Worm (Caenorhabditis elegans) whole organism, young adult: ENCODE results near the gene F58B3.6.

Experiments used
- B0035.1 ChIP-seq: sonication (generic microtip); optimal IDR thresholded peaks from 2 replicates; lab custom pipeline; 2016; ENCODE audit warnings: missing genetic modification characterization, mild to moderate bottlenecking, missing compliant biosample characterization, missing genotype, missing genetic modification reagents
- D2030.7 ChIP-seq: fragments of 200-800 bp; sonication (Bioruptor generic); IDR thresholded peaks from 2 replicates; pipeline ENCODE4 v1.3.6; 2022; ENCODE audit warnings: missing genetic modification reagents, missing genetic modification characterization, missing compliant biosample characterization
- F33H1.4 ChIP-seq: fragments of 200-800 bp; sonication (Bioruptor generic); IDR thresholded peaks from 2 replicates; pipeline ENCODE4 v1.3.6; 2022; ENCODE audit warnings: missing genetic modification reagents, missing genetic modification characterization, missing compliant biosample characterization
- F57C9.4 ChIP-seq: sonication (generic microtip); optimal IDR thresholded peaks from 2 replicates; lab custom pipeline; 2017; ENCODE audit warnings: mild to moderate bottlenecking, missing genetic modification characterization, missing compliant biosample characterization
- K12H6.12 ChIP-seq: fragments of 200-800 bp; sonication (Bioruptor generic); optimal IDR thresholded peaks from 2 replicates; lab custom pipeline; 2018; ENCODE audit warnings: mild to moderate bottlenecking, missing genetic modification characterization, missing compliant biosample characterization
- T26A5.8 ChIP-seq: sonication (generic microtip); optimal IDR thresholded peaks from 2 replicates; lab custom pipeline; 2016; ENCODE audit warnings: missing genetic modification characterization, missing compliant biosample characterization
- Y53F4B.3 ChIP-seq: fragments of 200-800 bp; sonication (Bioruptor generic); IDR thresholded peaks from 2 replicates; pipeline ENCODE4 v1.3.6; 2022; ENCODE audit warnings: missing genetic modification reagents, missing genetic modification characterization, missing compliant biosample characterization
- Y53G8AR.9 ChIP-seq: fragments of 200-800 bp; sonication (Bioruptor generic); conservative IDR thresholded peaks from 2 replicates; pipeline ENCODE4 v1.3.6; 2022; ENCODE audit warnings: missing genetic modification reagents, missing genetic modification characterization, missing compliant biosample characterization
- Y67H2A.10 ChIP-seq: fragments of 200-800 bp; sonication (Bioruptor generic); conservative IDR thresholded peaks from 2 replicates; pipeline ENCODE4 v1.3.6; 2022; ENCODE audit warnings: missing genetic modification reagents, missing genetic modification characterization, missing compliant biosample characterization
- Y79H2A.3 ChIP-seq: fragments of 200-800 bp; sonication (Bioruptor generic); conservative IDR thresholded peaks from 2 replicates; pipeline ENCODE4 v1.3.6; 2022; ENCODE audit warnings: missing genetic modification reagents, missing genetic modification characterization, missing compliant biosample characterization
- Y95B8A.8 ChIP-seq: fragments of 200-800 bp; sonication (Bioruptor generic); IDR thresholded peaks from 2 replicates; pipeline ENCODE4 v1.3.6; 2022; ENCODE audit warnings: missing genetic modification reagents, missing genetic modification characterization, missing compliant biosample characterization
- ZK185.1 ChIP-seq: sonication (generic microtip); optimal IDR thresholded peaks from 2 replicates; lab custom pipeline; 2016; ENCODE audit warnings: mild to moderate bottlenecking, missing genetic modification characterization, missing compliant biosample characterization; ENCODE audit not compliant: poor library complexity, severe bottlenecking
- akir-1 ChIP-seq: fragments of 200-800 bp; sonication (Bioruptor generic); optimal IDR thresholded peaks from 2 replicates; lab custom pipeline; 2018; ENCODE audit warnings: mild to moderate bottlenecking, missing genetic modification characterization, moderate library complexity, missing compliant biosample characterization
- atf-7 ChIP-seq: sonication (generic microtip); optimal IDR thresholded peaks from 2 replicates; lab custom pipeline; 2017; ENCODE audit warnings: mild to moderate bottlenecking, missing genetic modification characterization, missing compliant biosample characterization
- attf-6 ChIP-seq: fragments of 200-800 bp; sonication (Bioruptor generic); IDR thresholded peaks from 2 replicates; pipeline ENCODE4 v1.3.6; 2022; ENCODE audit warnings: missing genetic modification reagents, missing genetic modification characterization, missing compliant biosample characterization
- ceh-100 ChIP-seq: fragments of 200-800 bp; sonication (Bioruptor generic); IDR thresholded peaks from 2 replicates; pipeline ENCODE4 v1.3.6; 2022; ENCODE audit warnings: missing genetic modification reagents, missing genetic modification characterization, missing compliant biosample characterization
- ceh-27 ChIP-seq: fragments of 200-800 bp; sonication (Bioruptor generic); optimal IDR thresholded peaks from 2 replicates; lab custom pipeline; 2018; ENCODE audit warnings: mild to moderate bottlenecking, missing genetic modification characterization, moderate library complexity, missing compliant biosample characterization
- chd-7 ChIP-seq: sonication (generic microtip); optimal IDR thresholded peaks from 2 replicates; lab custom pipeline; 2016; ENCODE audit warnings: mild to moderate bottlenecking, missing genetic modification characterization, moderate library complexity, missing compliant biosample characterization
- dpl-1 ChIP-seq: fragments of 150-350 bp; optimal IDR thresholded peaks from 2 replicates; lab custom pipeline; 2014; ENCODE audit warnings: missing biosample characterization, missing genetic modification reagents, missing genetic modification characterization
- egl-18 ChIP-seq: fragments of 200-800 bp; sonication (Bioruptor generic); IDR thresholded peaks from 2 replicates; pipeline ENCODE4 v1.3.6; 2022; ENCODE audit warnings: missing genetic modification reagents, missing genetic modification characterization, missing compliant biosample characterization
- egl-44 ChIP-seq: fragments of 200-800 bp; sonication (Bioruptor generic); IDR thresholded peaks from 2 replicates; pipeline ENCODE4 v1.3.6; 2022; ENCODE audit warnings: missing genetic modification reagents, missing genetic modification characterization, missing compliant biosample characterization
- ekl-4 ChIP-seq: fragments of 200-800 bp; sonication (Bioruptor generic); IDR thresholded peaks from 2 replicates; pipeline ENCODE4 v1.3.6; 2022; ENCODE audit warnings: missing genetic modification reagents, missing genetic modification characterization, missing compliant biosample characterization
- fkh-3 ChIP-seq: sonication (generic microtip); optimal IDR thresholded peaks from 2 replicates; lab custom pipeline; 2016; ENCODE audit warnings: mild to moderate bottlenecking, missing genetic modification characterization, missing compliant biosample characterization
- him-1 ChIP-seq: sonication (generic microtip); optimal IDR thresholded peaks from 2 replicates; lab custom pipeline; 2016; ENCODE audit warnings: missing genotype, missing genetic modification reagents, missing genetic modification characterization, missing compliant biosample characterization
- hsf-1 ChIP-seq: fragments of 200-800 bp; sonication (Bioruptor generic); IDR thresholded peaks from 2 replicates; pipeline ENCODE4 v1.3.6; 2022; ENCODE audit warnings: missing genetic modification reagents, missing genetic modification characterization, missing compliant biosample characterization
- let-607 ChIP-seq, 2 experiments: fragments of 200-800 bp in 1 of 2; sonication (Bioruptor generic) in 1 of 2; sonication (generic microtip) in 1 of 2; optimal IDR thresholded peaks; 2 replicates each; lab custom pipeline; 2016 to 2018; ENCODE audit warnings: mild to moderate bottlenecking in 2 of 2, missing compliant biosample characterization in 2 of 2, missing genetic modification characterization in 2 of 2, moderate library complexity in 2 of 2, missing genotype in 1 of 2
- lin-35 ChIP-seq, 3 experiments: fragments of 150-350 bp in 2 of 3; sonication (generic microtip) in 1 of 3; optimal IDR thresholded peaks; 2 replicates each; lab custom pipeline; 2014 to 2018; ENCODE audit warnings: missing biosample characterization in 3 of 3, missing genetic modification characterization in 3 of 3, missing genetic modification reagents in 3 of 3
- lin-40 ChIP-seq: sonication (generic microtip); optimal IDR thresholded peaks from 2 replicates; lab custom pipeline; 2016; ENCODE audit warnings: missing genetic modification characterization, mild to moderate bottlenecking, missing compliant biosample characterization, missing genotype, missing genetic modification reagents
- lir-1 ChIP-seq: fragments of 200-800 bp; sonication (Bioruptor generic); conservative IDR thresholded peaks from 2 replicates; pipeline ENCODE4 v1.3.6; 2022; ENCODE audit warnings: missing genetic modification reagents, missing genetic modification characterization, missing compliant biosample characterization
- madf-10 ChIP-seq: sonication (generic microtip); optimal IDR thresholded peaks from 2 replicates; lab custom pipeline; 2016; ENCODE audit warnings: mild to moderate bottlenecking, missing genetic modification characterization, missing compliant biosample characterization
- madf-3 ChIP-seq: fragments of 200-800 bp; sonication (Bioruptor generic); IDR thresholded peaks from 2 replicates; pipeline ENCODE4 v1.3.6; 2022; ENCODE audit warnings: missing genetic modification reagents, missing genetic modification characterization, missing compliant biosample characterization
- madf-6 ChIP-seq: fragments of 200-800 bp; sonication (Bioruptor generic); IDR thresholded peaks from 2 replicates; pipeline ENCODE4 v1.3.6; 2022; ENCODE audit warnings: missing genetic modification reagents, missing genetic modification characterization, missing compliant biosample characterization
- madf-8 ChIP-seq: fragments of 200-800 bp; sonication (Bioruptor generic); conservative IDR thresholded peaks from 2 replicates; pipeline ENCODE4 v1.3.6; 2022; ENCODE audit warnings: missing genetic modification reagents, missing genetic modification characterization, missing compliant biosample characterization
- mcd-1 ChIP-seq: fragments of 200-800 bp; sonication (Bioruptor generic); IDR thresholded peaks from 2 replicates; pipeline ENCODE4 v1.3.6; 2022; ENCODE audit warnings: missing genetic modification reagents, missing genetic modification characterization, missing compliant biosample characterization
- mes-4 ChIP-seq: sonication (generic microtip); optimal IDR thresholded peaks from 2 replicates; lab custom pipeline; 2016; ENCODE audit warnings: missing genotype, missing genetic modification characterization, missing compliant biosample characterization
- nfya-1 ChIP-seq: sonication (generic microtip); optimal IDR thresholded peaks from 2 replicates; lab custom pipeline; 2017; ENCODE audit warnings: antibody characterized with exemption, missing compliant biosample characterization, missing genetic modification characterization, borderline replicate concordance; ENCODE audit not compliant: insufficient read depth
- repo-1 ChIP-seq: sonication (generic microtip); optimal IDR thresholded peaks from 2 replicates; lab custom pipeline; 2017; ENCODE audit warnings: mild to moderate bottlenecking, missing genetic modification characterization, missing compliant biosample characterization
- rpc-1 ChIP-seq, 2 experiments: fragments of 150-350 bp in 1 of 2; sonication (generic microtip) in 1 of 2; optimal IDR thresholded peaks; 2 replicates each; lab custom pipeline; 2014 to 2018; ENCODE audit warnings: missing biosample characterization in 1 of 2, missing genetic modification characterization in 1 of 2, missing genetic modification reagents in 1 of 2, missing genotype in 1 of 2
- somi-1 ChIP-seq: fragments of 200-800 bp; sonication (Bioruptor generic); optimal IDR thresholded peaks from 2 replicates; lab custom pipeline; 2018; ENCODE audit warnings: mild to moderate bottlenecking, missing genetic modification characterization, missing compliant biosample characterization
- tlf-1 ChIP-seq: fragments of 200-800 bp; sonication (Bioruptor generic); optimal IDR thresholded peaks from 2 replicates; lab custom pipeline; 2018; ENCODE audit warnings: mild to moderate bottlenecking, missing genetic modification characterization, missing compliant biosample characterization
- unc-130 ChIP-seq: sonication (generic microtip); optimal IDR thresholded peaks from 2 replicates; lab custom pipeline; 2016; ENCODE audit warnings: missing genetic modification reagents, missing genetic modification characterization, missing compliant biosample characterization
- ztf-25 ChIP-seq: fragments of 200-800 bp; sonication (Bioruptor generic); IDR thresholded peaks from 2 replicates; pipeline ENCODE4 v1.3.6; 2022; ENCODE audit warnings: missing genetic modification reagents, missing genetic modification characterization, missing compliant biosample characterization
- ztf-28 ChIP-seq: fragments of 200-800 bp; sonication (Bioruptor generic); IDR thresholded peaks from 2 replicates; pipeline ENCODE4 v1.3.6; 2022; ENCODE audit warnings: missing genetic modification reagents, missing genetic modification characterization, missing compliant biosample characterization

Gene F58B3.6

DNA sequence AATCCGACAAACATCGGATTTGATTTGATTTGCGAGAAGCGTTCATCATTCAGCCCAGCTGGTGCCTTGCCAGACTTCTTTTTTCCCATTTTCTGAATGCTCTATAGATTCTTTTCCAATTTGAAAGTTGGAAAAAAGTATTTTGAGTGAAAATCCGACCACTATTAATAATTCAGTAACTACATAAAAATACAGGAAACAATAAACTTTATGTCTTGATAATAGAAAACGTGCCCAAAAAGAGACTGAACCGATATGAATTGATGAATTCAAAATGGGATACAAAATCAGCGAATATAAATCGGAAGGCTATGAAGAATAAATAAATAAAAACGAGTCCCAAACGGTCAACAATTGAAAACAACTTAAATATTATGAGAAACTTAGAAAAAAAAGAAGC lies 4.7 kb upstream of the F58B3.6 start, which contains the start of gene F58B3.4:
TSS of gene F58B3.4 (minus strand) at position 101 of the 400 bp plus-strand sequence.
- no peak for TF ChIP-seq Y67H2A.10 (GFP tag; lab: Robert Waterston, UW)
- TF ChIP-seq madf-6 (GFP tag; lab: Robert Waterston, UW), result peak; percentile 50
- no peak for TF ChIP-seq atf-7
- no peak for TF ChIP-seq ztf-25
- no peak for TF ChIP-seq D2030.7 (GFP tag; lab: Robert Waterston, UW)
- no peak for TF ChIP-seq K12H6.12 (tag; lab: Kevin White, UChicago)
- TF ChIP-seq, all 124 proteins: peak for 1

DNA sequence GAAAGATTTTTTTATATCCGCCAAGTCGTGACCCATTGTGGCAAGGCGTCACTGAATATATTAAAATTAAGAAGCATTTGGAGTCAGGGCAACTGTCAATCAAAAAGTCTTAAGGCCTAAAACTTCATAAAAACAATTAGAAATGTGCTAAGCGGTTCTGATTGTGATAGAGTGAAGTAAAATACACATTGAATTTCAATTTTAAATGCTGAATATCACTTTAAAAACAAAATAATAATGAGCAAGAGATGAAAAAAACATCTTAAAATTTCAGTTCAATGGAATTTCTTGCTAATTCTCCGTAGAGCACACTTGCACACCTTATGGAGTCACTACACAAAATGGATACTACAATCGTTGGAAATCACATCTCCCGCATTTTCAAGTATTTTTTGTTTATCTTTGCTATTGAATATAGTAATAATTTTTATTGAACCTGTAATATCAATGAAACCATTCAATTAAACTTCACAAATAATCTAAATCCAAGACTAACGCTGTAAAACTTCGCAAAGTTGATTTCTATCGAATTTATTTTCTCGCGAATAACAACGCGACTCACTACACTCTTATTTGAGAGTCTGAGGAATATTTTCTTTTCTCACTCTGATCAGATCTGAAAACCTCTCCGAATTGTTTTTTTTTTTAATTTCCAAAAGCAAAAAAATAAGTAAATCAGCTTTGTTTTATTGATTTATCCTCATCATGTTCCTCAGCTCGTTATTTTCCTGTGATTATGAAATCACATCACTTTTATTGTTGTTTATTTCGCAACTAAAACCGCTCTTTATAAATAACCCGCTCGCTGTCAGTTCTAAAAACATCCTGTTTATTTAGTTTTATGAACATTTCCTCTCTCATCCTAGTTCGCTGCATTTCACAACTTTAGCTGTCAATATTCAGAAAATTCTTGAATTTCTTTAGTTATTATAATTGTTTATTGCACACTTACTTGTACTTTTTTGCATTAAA lies 725 bp upstream of the F58B3.6 start, which contains the start of gene mars-1:
TSS of gene mars-1 (minus strand) at position 51 of the 972 bp plus-strand sequence.
- TF ChIP-seq Y53G8AR.9 (GFP tag; lab: Robert Waterston, UW) (no peak), lin-35 (GFP tag; optimal IDR thresholded peaks at IDR 0.05; lab: Kevin White, UChicago) (peak in 1 of 3 experiments; percentile 23), dpl-1 (no peak), somi-1 (GFP tag; lab: Kevin White, UChicago) (no peak), chd-7 (tag; lab: Kevin White, UChicago) (no peak), ceh-100 (GFP tag; lab: Robert Waterston, UW) (peak; percentile 95), egl-18 (no peak), ceh-27 (GFP tag; lab: Kevin White, UChicago) (peak; percentile 8), egl-44 (GFP tag; lab: Robert Waterston, UW) (no peak), lin-40 (peak; percentile 18), madf-8 (GFP tag; lab: Robert Waterston, UW) (no peak), unc-130 (peak; percentile 49), ekl-4 (GFP tag; lab: Robert Waterston, UW) (no peak), Y95B8A.8 (GFP tag; lab: Robert Waterston, UW) (no peak), hsf-1 (GFP tag; lab: Robert Waterston, UW) (no peak), akir-1 (GFP tag; lab: Kevin White, UChicago) (no peak), F33H1.4 (GFP tag; lab: Robert Waterston, UW) (0 out of 2 replicates have a peak, but pooled peaks have one; percentile 17), madf-3 (no peak), T26A5.8 (no peak), ztf-28 (GFP tag; lab: Robert Waterston, UW) (no peak), mes-4 (tag; lab: Kevin White, UChicago) (no peak), Y79H2A.3 (GFP tag; lab: Robert Waterston, UW) (no peak), let-607 (tag; optimal IDR thresholded peaks at IDR 0.05; lab: Kevin White, UChicago) (peak in 1 of 2 experiments; percentile 28), madf-10 (tag; lab: Kevin White, UChicago) (peak; percentile 1), lir-1 (no peak), Y53F4B.3 (no peak), rpc-1 (optimal IDR thresholded peaks at IDR 0.05; lab: Kevin White, UChicago) (no peak), rpc-1 (tag; optimal IDR thresholded peaks at IDR 0.05; lab: Kevin White, UChicago) (no peak), ztf-25 (no peak), F57C9.4 (tag; lab: Kevin White, UChicago) (no peak), tlf-1 (GFP tag; lab: Kevin White, UChicago) (no peak), nfya-1 (tag; lab: Kevin White, UChicago) (no peak), B0035.1 (no peak), mcd-1 (GFP tag; lab: Robert Waterston, UW) (peak; percentile 88), him-1 (tag; lab: Kevin White, UChicago) (no peak), K12H6.12 (tag; lab: Kevin White, UChicago) (peak; percentile 57), attf-6 (GFP tag; lab: Robert Waterston, UW) (no peak), fkh-3 (tag; lab: Kevin White, UChicago) (no peak), Y67H2A.10 (GFP tag; lab: Robert Waterston, UW) (no peak), repo-1 (tag; lab: Kevin White, UChicago) (no peak), ZK185.1 (tag; lab: Kevin White, UChicago) (no peak)
